Worm (Caenorhabditis elegans): Measurements from ENCODE around the gene Y57A10C.8.

ce11 chrII:12435202-12435872 is 5.7 kb upstream of the Y57A10C.8 start:
- TF ChIP-seq ama-1 (optimal IDR thresholded peaks at IDR 0.05) (no peak), lin-39 (tag; optimal IDR thresholded peaks at IDR 0.05) (no peak), ceh-82 (tag; optimal IDR thresholded peaks at IDR 0.05) (no peak), ces-1 (GFP tag; optimal IDR thresholded peaks at IDR 0.05) (no peak), sptf-1 (tag; optimal IDR thresholded peaks at IDR 0.05) (no peak), unc-62 (GFP tag; optimal IDR thresholded peaks at IDR 0.05) (no peak), ztf-4 (tag; optimal IDR thresholded peaks at IDR 0.05) (no peak), egl-27 (tag; optimal IDR thresholded peaks at IDR 0.05) (no peak), nhr-76 (tag; optimal IDR thresholded peaks at IDR 0.05) (no peak)

Measured in whole organism, L1 larva.